Worm (Caenorhabditis elegans) whole organism, L2 larva: Measurements from ENCODE around the gene C37C3.12.

Experiments
- C34F6.9 ChIP-seq: fragments of 150-350 bp; optimal IDR thresholded peaks from 2 replicates; lab custom pipeline; 2014; ENCODE audit warnings: missing biosample characterization, missing genetic modification characterization
- R02D3.7 ChIP-seq: fragments of 150-350 bp; optimal IDR thresholded peaks from 2 replicates; lab custom pipeline; 2014; ENCODE audit warnings: missing biosample characterization, missing genetic modification characterization
- ZK546.5 ChIP-seq: sonication (generic microtip); optimal IDR thresholded peaks from 2 replicates; lab custom pipeline; 2017; ENCODE audit warnings: missing biosample characterization, missing genetic modification characterization
- aly-2 ChIP-seq: fragments of 150-350 bp; optimal IDR thresholded peaks from 2 replicates; lab custom pipeline; 2014; ENCODE audit warnings: missing biosample characterization, missing genetic modification characterization
- ama-1 ChIP-seq: fragments of 150-350 bp; optimal IDR thresholded peaks from 2 replicates; lab custom pipeline; 2018; ENCODE audit warnings: inconsistent platforms
- crh-2 ChIP-seq: sonication (generic microtip); optimal IDR thresholded peaks from 2 replicates; lab custom pipeline; 2017; ENCODE audit warnings: missing biosample characterization, missing genetic modification characterization
- dmd-4 ChIP-seq: sonication (generic microtip); optimal IDR thresholded peaks from 2 replicates; lab custom pipeline; 2017; ENCODE audit warnings: missing biosample characterization, missing genetic modification characterization
- egl-27 ChIP-seq: sonication (generic microtip); optimal IDR thresholded peaks from 3 replicates; lab custom pipeline; 2017; ENCODE audit warnings: missing biosample characterization, missing genetic modification reagents, missing genetic modification characterization
- elt-3 ChIP-seq: sonication (generic microtip); optimal IDR thresholded peaks from 2 replicates; lab custom pipeline; 2017; ENCODE audit warnings: missing biosample characterization, missing genetic modification characterization
- fos-1 ChIP-seq: fragments of 150-350 bp; optimal IDR thresholded peaks from 2 replicates; lab custom pipeline; 2014; ENCODE audit warnings: missing biosample characterization, missing genetic modification characterization
- gmeb-1 ChIP-seq: fragments of 150-350 bp; optimal IDR thresholded peaks from 2 replicates; lab custom pipeline; 2014; ENCODE audit warnings: missing biosample characterization, missing genetic modification characterization
- lin-11 ChIP-seq: fragments of 150-350 bp; sonication (generic microtip); optimal IDR thresholded peaks from 2 replicates; lab custom pipeline; 2014; ENCODE audit warnings: missing biosample characterization, missing genetic modification characterization, inconsistent platforms, mixed read lengths
- lin-39 ChIP-seq: fragments of 150-350 bp; optimal IDR thresholded peaks from 2 replicates; lab custom pipeline; 2014; ENCODE audit warnings: missing biosample characterization, missing genetic modification reagents, missing genetic modification characterization
- mab-5 ChIP-seq: fragments of 150-350 bp; optimal IDR thresholded peaks from 2 replicates; lab custom pipeline; 2014; ENCODE audit warnings: missing biosample characterization, missing genetic modification characterization
- mbf-1 ChIP-seq: sonication (generic microtip); optimal IDR thresholded peaks from 2 replicates; lab custom pipeline; 2017; ENCODE audit warnings: missing biosample characterization, missing genetic modification characterization
- nhr-11 ChIP-seq: fragments of 150-350 bp; optimal IDR thresholded peaks from 2 replicates; lab custom pipeline; 2014; ENCODE audit warnings: missing biosample characterization, missing genetic modification characterization
- nhr-12 ChIP-seq: fragments of 150-350 bp; optimal IDR thresholded peaks from 2 replicates; lab custom pipeline; 2014; ENCODE audit warnings: missing biosample characterization, missing genetic modification characterization
- nhr-21 ChIP-seq: fragments of 150-350 bp; optimal IDR thresholded peaks from 2 replicates; lab custom pipeline; 2014; ENCODE audit warnings: missing biosample characterization, missing genetic modification characterization
- nhr-23 ChIP-seq: fragments of 150-350 bp; optimal IDR thresholded peaks from 2 replicates; lab custom pipeline; 2014; ENCODE audit warnings: missing biosample characterization, missing genetic modification reagents, missing genetic modification characterization
- nhr-237 ChIP-seq: fragments of 150-350 bp; optimal IDR thresholded peaks from 2 replicates; lab custom pipeline; 2014; ENCODE audit warnings: missing biosample characterization, missing genetic modification characterization
- nhr-6 ChIP-seq: fragments of 150-350 bp; optimal IDR thresholded peaks from 2 replicates; lab custom pipeline; 2014; ENCODE audit warnings: missing biosample characterization, missing genetic modification characterization
- sem-4 ChIP-seq: fragments of 150-350 bp; optimal IDR thresholded peaks from 2 replicates; lab custom pipeline; 2014; ENCODE audit warnings: missing biosample characterization, missing genetic modification reagents, missing genetic modification characterization
- sma-3 ChIP-seq: sonication (generic microtip); optimal IDR thresholded peaks from 2 replicates; lab custom pipeline; 2016; ENCODE audit warnings: missing genetic modification reagents, missing genetic modification characterization, missing compliant biosample characterization
- snpc-4 ChIP-seq: fragments of 150-350 bp; optimal IDR thresholded peaks from 2 replicates; lab custom pipeline; 2014; ENCODE audit warnings: missing biosample characterization, missing genetic modification characterization
- unc-39 ChIP-seq: fragments of 150-350 bp; optimal IDR thresholded peaks from 2 replicates; lab custom pipeline; 2014; ENCODE audit warnings: missing biosample characterization, missing genetic modification characterization
- zag-1 ChIP-seq: fragments of 150-350 bp; optimal IDR thresholded peaks from 2 replicates; lab custom pipeline; 2014; ENCODE audit warnings: missing biosample characterization, missing genetic modification characterization
- ztf-11 ChIP-seq: sonication (generic microtip); optimal IDR thresholded peaks from 2 replicates; lab custom pipeline; 2017; ENCODE audit warnings: missing biosample characterization, missing genetic modification characterization
- ztf-4 ChIP-seq: fragments of 150-350 bp; optimal IDR thresholded peaks from 2 replicates; lab custom pipeline; 2014; ENCODE audit warnings: missing biosample characterization, missing genetic modification characterization

The C37C3.12 gene

ce11 chrV:7803563-7803962 lies 35.8 kb downstream of the C37C3.12 start:
- no peak for TF ChIP-seq fos-1 (tag; lab: Kevin White, UChicago)
- TF ChIP-seq nhr-11, result no peak
- no peak for TF ChIP-seq aly-2
- no peak for TF ChIP-seq sem-4 (tag; lab: Kevin White, UChicago)
- TF ChIP-seq gmeb-1, result no peak
- TF ChIP-seq nhr-237 (tag; lab: Kevin White, UChicago), result no peak
- no peak for TF ChIP-seq mab-5 (tag; lab: Kevin White, UChicago)
- TF ChIP-seq ztf-11, result no peak
- TF ChIP-seq crh-2 (tag; lab: Kevin White, UChicago), result no peak
- TF ChIP-seq mbf-1 (tag; lab: Kevin White, UChicago), result no peak
- no peak for TF ChIP-seq egl-27 (tag; lab: Kevin White, UChicago)
- TF ChIP-seq ztf-4, result no peak
- no peak for TF ChIP-seq snpc-4 (tag; lab: Kevin White, UChicago)

ce11 chrV:7798079-7798478 lies 41.3 kb downstream of the C37C3.12 start, which contains the start of gene ZK742.7:
Gene ZK742.7 (plus strand): TSS chrV:7798379.
- TF ChIP-seq nhr-6 (tag; lab: Kevin White, UChicago) (no peak), mab-5 (tag; lab: Kevin White, UChicago) (no peak), elt-3 (tag; lab: Kevin White, UChicago) (no peak), C34F6.9 (no peak), nhr-21 (tag; lab: Kevin White, UChicago) (no peak), zag-1 (tag; lab: Kevin White, UChicago) (no peak), R02D3.7 (tag; lab: Kevin White, UChicago) (no peak)

ce11 chrV:7793067-7793466 lies 46.3 kb downstream of the C37C3.12 start, which contains the start of gene flp-21:
Gene flp-21 (plus strand): TSS chrV:7793367.
- no peak for TF ChIP-seq aly-2
- TF ChIP-seq sem-4 (tag; lab: Kevin White, UChicago), result no peak
- TF ChIP-seq ama-1, result no peak
- TF ChIP-seq ZK546.5, result no peak
- no peak for TF ChIP-seq unc-39
- TF ChIP-seq lin-11, result no peak
- no peak for TF ChIP-seq gmeb-1
- TF ChIP-seq sma-3 (GFP tag; lab: Kevin White, UChicago), result no peak
- no peak for TF ChIP-seq lin-39
- no peak for TF ChIP-seq nhr-23 (tag; lab: Kevin White, UChicago)
- TF ChIP-seq dmd-4 (tag; lab: Kevin White, UChicago), result no peak
- TF ChIP-seq mbf-1 (tag; lab: Kevin White, UChicago), result no peak
- no peak for TF ChIP-seq nhr-12
